Worm (Caenorhabditis elegans) whole organism, early embryonic: Measurements from ENCODE around the gene nsph-3.2.

Experiments used
- B0310.2 ChIP-seq: sonication (generic microtip); optimal IDR thresholded peaks from 2 replicates; lab custom pipeline; 2016; ENCODE audit warnings: mild to moderate bottlenecking, missing genetic modification characterization, missing compliant biosample characterization
- F13C5.2 ChIP-seq: sonication (generic microtip); optimal IDR thresholded peaks from 2 replicates; lab custom pipeline; 2017; ENCODE audit warnings: mild to moderate bottlenecking, missing genetic modification characterization, inconsistent platforms, missing compliant biosample characterization
- aly-1 ChIP-seq: sonication (generic microtip); optimal IDR thresholded peaks from 2 replicates; lab custom pipeline; 2016; ENCODE audit warnings: missing genetic modification characterization, missing compliant biosample characterization
- ama-1 ChIP-seq: fragments of 150-350 bp; optimal IDR thresholded peaks from 2 replicates; lab custom pipeline; 2014
- ceh-13 ChIP-seq: fragments of 200-800 bp; sonication (Bioruptor generic); optimal IDR thresholded peaks from 2 replicates; lab custom pipeline; 2018; ENCODE audit warnings: mild to moderate bottlenecking, missing genetic modification characterization, missing compliant biosample characterization
- ceh-36 ChIP-seq: sonication (generic microtip); optimal IDR thresholded peaks from 2 replicates; lab custom pipeline; 2016; ENCODE audit warnings: missing genetic modification characterization, inconsistent platforms, missing compliant biosample characterization
- ets-7 ChIP-seq: sonication (generic microtip); optimal IDR thresholded peaks from 2 replicates; lab custom pipeline; 2016; ENCODE audit warnings: missing genotype, missing genetic modification characterization, missing compliant biosample characterization
- flt-1 ChIP-seq: fragments of 200-800 bp; sonication (Bioruptor generic); IDR thresholded peaks from 2 replicates; pipeline ENCODE4 v1.3.6; 2022; ENCODE audit warnings: missing genetic modification characterization, missing compliant biosample characterization
- hmbx-1 ChIP-seq: sonication (generic microtip); optimal IDR thresholded peaks from 2 replicates; lab custom pipeline; 2016; ENCODE audit warnings: mild to moderate bottlenecking, missing genetic modification characterization, missing compliant biosample characterization
- hmg-4 ChIP-seq: fragments of 200-800 bp; sonication (Bioruptor generic); optimal IDR thresholded peaks from 2 replicates; lab custom pipeline; 2018; ENCODE audit warnings: mild to moderate bottlenecking, missing genetic modification characterization, missing compliant biosample characterization
- hnd-1 ChIP-seq: sonication (generic microtip); optimal IDR thresholded peaks from 2 replicates; lab custom pipeline; 2016; ENCODE audit warnings: missing genetic modification characterization, missing compliant biosample characterization
- pes-1 ChIP-seq: fragments of 200-800 bp; sonication (Bioruptor generic); IDR thresholded peaks from 2 replicates; pipeline ENCODE4 v1.3.6; 2022; ENCODE audit warnings: missing genetic modification reagents, missing genetic modification characterization, missing compliant biosample characterization
- scrt-1 ChIP-seq: fragments of 200-800 bp; sonication (Bioruptor generic); IDR thresholded peaks from 2 replicates; pipeline ENCODE4 v1.3.6; 2022; ENCODE audit warnings: missing genetic modification characterization, missing compliant biosample characterization
- sea-1 ChIP-seq: fragments of 200-800 bp; sonication (Bioruptor generic); conservative IDR thresholded peaks from 2 replicates; pipeline ENCODE4 v1.3.6; 2022; ENCODE audit warnings: missing genetic modification characterization, missing compliant biosample characterization
- tbx-11 ChIP-seq: fragments of 200-800 bp; sonication (Bioruptor generic); IDR thresholded peaks from 2 replicates; pipeline ENCODE4 v1.3.6; 2022; ENCODE audit warnings: missing genetic modification characterization, missing compliant biosample characterization
- tbx-37 ChIP-seq: fragments of 200-800 bp; sonication (Bioruptor generic); conservative IDR thresholded peaks from 2 replicates; pipeline ENCODE4 v1.3.6; 2022; ENCODE audit warnings: missing genetic modification reagents, missing genetic modification characterization, missing compliant biosample characterization
- tra-4 ChIP-seq: sonication (generic microtip); optimal IDR thresholded peaks from 2 replicates; lab custom pipeline; 2017; ENCODE audit warnings: missing genetic modification characterization, missing compliant biosample characterization

The nsph-3.2 gene

ce11 chrIV:10075899-10076298, 36.8 kb upstream of the nsph-3.2 start, which contains the start of gene W01B6.5:
W01B6.5 (plus strand) TSS chrIV:10076199.
- no peak for TF ChIP-seq aly-1
- TF ChIP-seq F13C5.2 (tag; lab: Kevin White, UChicago): no peak
- TF ChIP-seq tra-4 (tag; lab: Kevin White, UChicago): no peak
- TF ChIP-seq ets-7: no peak
- TF ChIP-seq sea-1 (GFP tag; lab: Robert Waterston, UW): no peak
- no peak for TF ChIP-seq B0310.2 (tag; lab: Kevin White, UChicago)
- no peak for TF ChIP-seq flt-1
- no peak for TF ChIP-seq ceh-36 (tag; lab: Kevin White, UChicago)
- no peak for TF ChIP-seq ama-1 (lab: Kevin White, UChicago)
- TF ChIP-seq tbx-11 (GFP tag; lab: Robert Waterston, UW): no peak
- TF ChIP-seq hnd-1 (tag; lab: Kevin White, UChicago): no peak
- no peak for TF ChIP-seq hmbx-1 (tag; lab: Kevin White, UChicago)
- no peak for TF ChIP-seq tbx-37 (GFP tag; lab: Robert Waterston, UW)
- no peak for TF ChIP-seq scrt-1
- TF ChIP-seq ceh-13 (GFP tag; lab: Kevin White, UChicago): no peak
- no peak for TF ChIP-seq hmg-4 (GFP tag; lab: Kevin White, UChicago)
- no peak for TF ChIP-seq pes-1 (GFP tag; lab: Robert Waterston, UW)

DNA sequence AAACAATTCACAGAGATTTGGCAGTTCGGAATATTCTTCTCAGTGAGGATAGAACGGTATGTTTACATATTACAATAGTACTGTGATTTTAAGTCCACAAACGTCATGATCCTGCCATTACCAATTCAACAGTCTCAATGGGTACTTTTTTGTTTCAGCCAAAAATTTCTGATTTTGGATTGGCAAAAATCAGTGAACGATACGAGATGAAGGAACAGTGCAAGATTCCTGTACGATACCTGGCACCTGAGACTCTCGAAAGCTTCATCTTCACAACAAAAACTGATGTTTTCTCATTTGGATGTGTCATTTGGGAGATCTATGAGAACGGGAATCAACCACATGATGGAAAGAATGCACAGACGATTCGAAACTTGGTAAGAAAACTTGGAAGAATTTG, 34.7 kb upstream of the nsph-3.2 start:
- TF ChIP-seq hmg-4 (GFP tag; lab: Kevin White, UChicago) (no peak), aly-1 (no peak), scrt-1 (no peak), ets-7 (no peak), ama-1 (lab: Kevin White, UChicago) (no peak), F13C5.2 (tag; lab: Kevin White, UChicago) (no peak), ceh-36 (tag; lab: Kevin White, UChicago) (no peak), B0310.2 (tag; lab: Kevin White, UChicago) (no peak), tra-4 (tag; lab: Kevin White, UChicago) (no peak), flt-1 (no peak), hnd-1 (tag; lab: Kevin White, UChicago) (no peak), ceh-13 (GFP tag; lab: Kevin White, UChicago) (no peak), pes-1 (GFP tag; lab: Robert Waterston, UW) (no peak)

- TF ChIP-seq hmbx-1 (tag; lab: Kevin White, UChicago): no peak
- no peak for TF ChIP-seq ama-1 (lab: Kevin White, UChicago)
- TF ChIP-seq tbx-37 (GFP tag; lab: Robert Waterston, UW): no peak
- no peak for TF ChIP-seq pes-1 (GFP tag; lab: Robert Waterston, UW)
- TF ChIP-seq aly-1: no peak
- TF ChIP-seq tra-4 (tag; lab: Kevin White, UChicago): no peak
- no peak for TF ChIP-seq B0310.2 (tag; lab: Kevin White, UChicago)
- TF ChIP-seq F13C5.2 (tag; lab: Kevin White, UChicago): no peak
- TF ChIP-seq ets-7: no peak
- TF ChIP-seq tbx-11 (GFP tag; lab: Robert Waterston, UW): no peak
- no peak for TF ChIP-seq flt-1
- TF ChIP-seq hnd-1 (tag; lab: Kevin White, UChicago): no peak
- TF ChIP-seq hmg-4 (GFP tag; lab: Kevin White, UChicago): no peak
- TF ChIP-seq scrt-1: no peak
- no peak for TF ChIP-seq ceh-36 (tag; lab: Kevin White, UChicago)
- TF ChIP-seq sea-1 (GFP tag; lab: Robert Waterston, UW): no peak
- TF ChIP-seq ceh-13 (GFP tag; lab: Kevin White, UChicago): no peak
Observed at ce11 chrIV:10080816-10081215, 31.9 kb upstream of the nsph-3.2 start, which contains the start of gene W01B6.6. W01B6.6 (plus strand) TSS chrIV:10081116.

- TF ChIP-seq tra-4 (tag; lab: Kevin White, UChicago): no peak
- TF ChIP-seq F13C5.2 (tag; lab: Kevin White, UChicago): no peak
- TF ChIP-seq ceh-13 (GFP tag; lab: Kevin White, UChicago): no peak
- TF ChIP-seq sea-1 (GFP tag; lab: Robert Waterston, UW): 0 out of 2 replicates have a peak, but pooled peaks have one; percentile 56
Observed at ce11 chrIV:10084323-10084959, 28.2 kb upstream of the nsph-3.2 start, which contains the start of gene W01B6.8. W01B6.8 (minus strand) TSS chrIV:10084373.

ce11 chrIV:10085401-10086187, 27.1 kb upstream of the nsph-3.2 start, which contains the start of the genes col-2 and ndc-80:
col-2 (minus strand) TSS chrIV:10085451.
ndc-80 (plus strand) TSS chrIV:10086137.
- TF ChIP-seq ceh-36 (tag; lab: Kevin White, UChicago) (no peak), F13C5.2 (tag; lab: Kevin White, UChicago) (peak; percentile 48), flt-1 (no peak), hmg-4 (GFP tag; lab: Kevin White, UChicago) (no peak)

ce11 chrIV:10089777-10090176, 22.9 kb upstream of the nsph-3.2 start, which contains the start of gene ttr-39:
ttr-39 (minus strand) TSS chrIV:10089877.
- TF ChIP-seq hnd-1 (tag; lab: Kevin White, UChicago) (no peak), pes-1 (GFP tag; lab: Robert Waterston, UW) (no peak)

DNA sequence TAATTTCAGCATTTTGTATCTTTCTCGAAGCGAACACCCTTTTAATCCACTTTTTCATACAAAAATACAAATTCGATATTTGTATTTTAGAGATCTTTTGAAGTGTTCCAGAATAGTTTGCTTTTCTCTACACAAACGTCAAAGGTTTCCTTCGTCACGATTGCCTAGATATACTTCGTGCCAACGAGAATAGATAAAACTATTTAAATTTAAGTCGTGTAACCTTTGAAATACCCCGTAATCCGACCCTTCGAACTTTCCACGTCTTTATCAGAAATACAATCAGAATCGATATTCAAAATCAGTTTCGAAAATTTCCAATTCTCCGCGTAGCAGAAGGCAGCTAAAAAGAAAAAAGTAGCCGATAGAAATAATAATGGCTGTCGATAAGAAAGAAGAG, 22.3 kb upstream of the nsph-3.2 start, which contains the start of gene ttbk-5:
ttbk-5 (plus strand) TSS at position 301 of the 400 bp plus-strand sequence.
- TF ChIP-seq hmbx-1 (tag; lab: Kevin White, UChicago): no peak
- no peak for TF ChIP-seq tbx-11 (GFP tag; lab: Robert Waterston, UW)
- no peak for TF ChIP-seq tbx-37 (GFP tag; lab: Robert Waterston, UW)
- no peak for TF ChIP-seq scrt-1
- no peak for TF ChIP-seq sea-1 (GFP tag; lab: Robert Waterston, UW)
